Fruit fly (Drosophila melanogaster) whole organism, embryonic: Measurements from ENCODE around the gene Glt.

Experiments used
- Adf1 ChIP-seq: fragments of 200-800 bp; sonication (Bioruptor generic); IDR thresholded peaks from 2 replicates; pipeline ENCODE4 v1.3.6; 2022; ENCODE audit warnings: missing biosample characterization, missing genetic modification characterization
- CG11695 ChIP-seq: fragments of 200-800 bp; sonication (Bioruptor generic); IDR thresholded peaks from 3 replicates; pipeline ENCODE4 v1.3.6; 2022; ENCODE audit warnings: missing biosample characterization, missing genetic modification characterization
- CG12769 ChIP-seq: fragments of 200-800 bp; sonication (Bioruptor generic); optimal IDR thresholded peaks from 2 replicates; lab custom pipeline; 2019; ENCODE audit warnings: missing biosample characterization, mild to moderate bottlenecking, missing genetic modification characterization, moderate library complexity
- CG18262 ChIP-seq: fragments of 200-800 bp; optimal IDR thresholded peaks from 3 replicates; lab custom pipeline; 2019; ENCODE audit warnings: missing biosample characterization, mild to moderate bottlenecking, missing genetic modification characterization, moderate library complexity
- CG8478 ChIP-seq: fragments of >200 bp; optimal IDR thresholded peaks from 2 replicates; lab custom pipeline; 2018
- Hmx ChIP-seq: fragments of 200-800 bp; sonication (Bioruptor generic); optimal IDR thresholded peaks from 2 replicates; lab custom pipeline; 2016; ENCODE audit warnings: missing biosample characterization, missing genetic modification characterization
- chinmo ChIP-seq: fragments of 200-800 bp; sonication (Bioruptor generic); IDR thresholded peaks from 4 replicates; pipeline ENCODE4 v1.3.6; 2022; ENCODE audit warnings: missing biosample characterization, missing genetic modification characterization; ENCODE audit not compliant: partially characterized antibody
- mam ChIP-seq: fragments of 200-800 bp; sonication (Bioruptor generic); optimal IDR thresholded peaks from 3 replicates; lab custom pipeline; 2016; ENCODE audit warnings: missing biosample characterization, missing genetic modification characterization
- pzg ChIP-seq: fragments of 200-800 bp; sonication (Bioruptor generic); optimal IDR thresholded peaks from 3 replicates; lab custom pipeline; 2018; ENCODE audit warnings: missing biosample characterization, mild to moderate bottlenecking, missing genetic modification characterization, moderate library complexity
- sc ChIP-seq, 3 experiments: fragments of >200 bp in 2 of 3; fragments of 200-800 bp in 1 of 3; sonication (Bioruptor generic) in 1 of 3; optimal IDR thresholded peaks; 2 replicates in 2 of 3; 3 replicates in 1 of 3; lab custom pipeline; 2017; ENCODE audit warnings: mild to moderate bottlenecking in 1 of 3, missing biosample characterization in 1 of 3, missing genetic modification characterization in 1 of 3, missing genetic modification reagents in 1 of 3
- tgo ChIP-seq: fragments of 200-800 bp; sonication (Bioruptor generic); IDR thresholded peaks from 3 replicates; pipeline ENCODE4 v1.3.6; 2022; ENCODE audit warnings: missing biosample characterization, missing genetic modification characterization
- ttk ChIP-seq: fragments of 200-800 bp; sonication (Bioruptor generic); IDR thresholded peaks from 2 replicates; pipeline ENCODE4 v2.1.2; 2022; ENCODE audit warnings: missing biosample characterization, missing genetic modification characterization
- wor ChIP-seq: fragments of 200-800 bp; sonication (Bioruptor generic); IDR thresholded peaks from 2 replicates; pipeline ENCODE4 v1.3.6; 2022; ENCODE audit warnings: missing biosample characterization, missing genetic modification characterization

DNA sequence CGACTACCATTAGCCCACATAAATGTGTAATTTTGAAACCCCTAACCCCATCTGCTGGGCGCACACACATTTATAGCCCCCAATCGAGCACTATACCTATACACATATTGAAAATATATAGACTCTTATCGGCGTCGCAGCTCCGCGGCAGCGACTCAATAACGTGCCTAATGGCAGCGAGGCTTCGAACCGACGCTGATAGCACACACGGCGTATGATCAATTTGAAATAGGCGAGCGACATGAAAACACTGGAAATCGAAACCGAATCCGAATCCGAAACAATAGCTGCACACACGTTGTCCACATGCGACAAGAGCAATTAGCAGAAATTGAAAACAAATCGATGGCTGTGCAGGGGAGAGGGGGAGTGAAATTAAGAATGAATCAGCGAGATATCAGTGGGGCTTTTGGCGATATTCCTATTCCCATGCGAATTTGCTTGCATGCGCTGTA is 21.8 kb downstream of the Glt start:
- TF ChIP-seq ttk (GFP tag; lab: Robert Waterston, UW): no peak
- no peak for TF ChIP-seq sc (optimal IDR thresholded peaks at IDR 0.05; lab: Kevin White, UChicago)
- TF ChIP-seq sc (GFP tag; optimal IDR thresholded peaks at IDR 0.05; lab: Kevin White, UChicago): no peak
- no peak for TF ChIP-seq CG8478 (lab: Kevin White, UChicago)
- TF ChIP-seq CG12769 (tag; lab: Kevin White, UChicago): peak; percentile 0
- TF ChIP-seq pzg: no peak
- peak; percentile 81 for TF ChIP-seq Adf1
- TF ChIP-seq tgo (GFP tag; lab: Robert Waterston, UW): no peak
- no peak for TF ChIP-seq mam (GFP tag; lab: Kevin White, UChicago)
- no peak for TF ChIP-seq CG11695 (GFP tag; lab: Robert Waterston, UW)
- peak; percentile 87 for TF ChIP-seq chinmo (GFP tag; lab: Robert Waterston, UW)
- no peak for TF ChIP-seq wor
- no peak for TF ChIP-seq Hmx
- TF ChIP-seq CG18262 (tag; lab: Kevin White, UChicago): no peak
